Fruit fly (Drosophila melanogaster): ENCODE results near the gene CG14286.

The CG14286 gene

DNA sequence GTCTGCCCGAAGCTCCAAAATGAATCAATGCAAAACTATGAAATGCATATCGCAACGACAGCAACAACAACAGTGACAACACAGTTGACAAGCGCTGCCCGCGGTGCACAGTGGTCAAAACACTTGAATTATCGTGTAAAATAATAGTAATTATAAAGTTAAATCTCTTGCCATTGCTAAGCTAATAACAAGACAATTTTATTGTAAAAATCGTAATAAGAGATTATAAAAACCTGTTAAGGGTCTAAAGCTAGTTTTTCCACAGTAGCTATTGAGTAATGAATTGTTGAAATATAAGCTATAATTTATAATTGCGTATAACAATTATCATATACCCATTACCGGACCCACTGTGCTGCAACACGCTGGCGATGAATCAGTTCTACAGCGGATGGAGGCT, 49.1 kb downstream of the CG14286 start:
- TF ChIP-seq h (optimal IDR thresholded peaks at IDR 0.05), result no peak
- no peak for TF ChIP-seq Sin3A (optimal IDR thresholded peaks at IDR 0.05)
- no peak for TF ChIP-seq insv (optimal IDR thresholded peaks at IDR 0.05)
- TF ChIP-seq ttk (optimal IDR thresholded peaks at IDR 0.05), result no peak
- TF ChIP-seq psq (optimal IDR thresholded peaks at IDR 0.05), result no peak
- TF ChIP-seq Myc (optimal IDR thresholded peaks at IDR 0.05), result no peak

DNA sequence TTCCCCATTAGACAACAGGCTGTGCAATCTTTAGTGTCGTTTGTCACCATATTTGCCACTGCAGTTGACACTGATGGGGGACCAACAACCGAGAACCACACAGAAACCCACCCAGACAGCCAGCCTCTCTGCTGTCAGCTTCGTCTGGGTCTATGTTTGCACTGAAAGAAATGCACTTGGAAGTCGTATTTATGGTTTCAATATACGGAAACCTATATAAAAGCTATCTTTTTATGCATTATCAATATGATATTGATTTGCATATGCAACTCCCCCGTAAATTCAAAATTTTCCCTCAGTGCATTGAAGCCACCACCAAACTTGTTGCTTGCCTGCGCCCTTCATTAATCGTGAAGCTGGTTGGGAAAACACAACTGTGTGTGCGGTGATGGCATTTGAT, 50.3 kb downstream of the CG14286 start:
- no peak for TF ChIP-seq Myc (optimal IDR thresholded peaks at IDR 0.05)
- TF ChIP-seq h (optimal IDR thresholded peaks at IDR 0.05), result no peak
- TF ChIP-seq Sin3A (optimal IDR thresholded peaks at IDR 0.05), result no peak
- no peak for TF ChIP-seq psq (optimal IDR thresholded peaks at IDR 0.05)
- no peak for TF ChIP-seq ttk (optimal IDR thresholded peaks at IDR 0.05)
- no peak for TF ChIP-seq insv (optimal IDR thresholded peaks at IDR 0.05)
